Worm (Caenorhabditis elegans) whole organism, midembryonic: ENCODE measurements around the gene clec-51.

Experiments used
- T22C8.4 ChIP-seq: fragments of 200-800 bp; sonication (Bioruptor generic); IDR thresholded peaks from 2 replicates; pipeline ENCODE4 v1.3.6; 2022; ENCODE audit warnings: missing genetic modification characterization, missing compliant biosample characterization
- cog-1 ChIP-seq: sonication (generic microtip); optimal IDR thresholded peaks from 2 replicates; lab custom pipeline; 2016; ENCODE audit warnings: missing genetic modification characterization, missing compliant biosample characterization
- flt-1 ChIP-seq: fragments of 200-800 bp; sonication (Bioruptor generic); IDR thresholded peaks from 2 replicates; pipeline ENCODE4 v1.3.6; 2022; ENCODE audit warnings: missing genetic modification characterization, missing compliant biosample characterization
- klf-2 ChIP-seq: fragments of 200-800 bp; sonication (Bioruptor generic); conservative IDR thresholded peaks from 2 replicates; pipeline ENCODE4 v1.3.6; 2022; ENCODE audit warnings: missing genetic modification reagents, missing genetic modification characterization, missing compliant biosample characterization
- med-1 ChIP-seq: sonication (generic microtip); optimal IDR thresholded peaks from 2 replicates; lab custom pipeline; 2017; ENCODE audit warnings: missing genetic modification characterization, mild to moderate bottlenecking, missing compliant biosample characterization, antibody characterized with exemption, missing genetic modification reagents; ENCODE audit not compliant: insufficient read depth
- ref-1 ChIP-seq: fragments of 200-800 bp; sonication (Bioruptor generic); conservative IDR thresholded peaks from 2 replicates; pipeline ENCODE4 v1.3.6; 2022; ENCODE audit warnings: missing genetic modification reagents, missing genetic modification characterization, missing compliant biosample characterization
- tab-1 ChIP-seq: fragments of 200-800 bp; sonication (Bioruptor generic); IDR thresholded peaks from 2 replicates; pipeline ENCODE4 v1.3.6; 2022; ENCODE audit warnings: missing genetic modification characterization, missing compliant biosample characterization
- ztf-23 ChIP-seq: fragments of 200-800 bp; sonication (Bioruptor generic); IDR thresholded peaks from 2 replicates; pipeline ENCODE4 v1.3.6; 2022; ENCODE audit warnings: missing genetic modification reagents, missing genetic modification characterization, missing compliant biosample characterization
- ztf-29 ChIP-seq: fragments of 200-800 bp; sonication (Bioruptor generic); IDR thresholded peaks from 2 replicates; pipeline ENCODE4 v1.3.6; 2022; ENCODE audit warnings: missing genetic modification reagents, missing genetic modification characterization, missing compliant biosample characterization

ce11 chrIV:8152145-8152544 is 11.5 kb downstream of the clec-51 start, which contains the start of gene faah-2:
- TF ChIP-seq ztf-23 (no peak), ref-1 (GFP tag; lab: Robert Waterston, UW) (no peak), klf-2 (GFP tag; lab: Robert Waterston, UW) (no peak), ztf-29 (GFP tag; lab: Robert Waterston, UW) (no peak), flt-1 (no peak), cog-1 (tag; lab: Kevin White, UChicago) (no peak), T22C8.4 (GFP tag; lab: Robert Waterston, UW) (no peak), tab-1 (GFP tag; lab: Robert Waterston, UW) (no peak), med-1 (GFP tag; lab: Kevin White, UChicago) (no peak)
